Worm (Caenorhabditis elegans) whole organism, late embryonic: Measurements from ENCODE around the gene F42A6.6.
A peak's percentile ranks its signal among the peaks of the same experiment; 100 is the strongest.

Source experiments
- K02D7.2 ChIP-seq: sonication (generic microtip); optimal IDR thresholded peaks from 2 replicates; lab custom pipeline; 2017; ENCODE audit warnings: mild to moderate bottlenecking, missing genetic modification characterization, missing compliant biosample characterization
- T23F11.4 ChIP-seq: fragments of 200-800 bp; sonication (Bioruptor generic); optimal IDR thresholded peaks from 2 replicates; lab custom pipeline; 2018; ENCODE audit warnings: mild to moderate bottlenecking, missing genetic modification characterization, missing compliant biosample characterization
- ahr-1 ChIP-seq: sonication (generic microtip); optimal IDR thresholded peaks from 2 replicates; lab custom pipeline; 2016; ENCODE audit warnings: missing genetic modification characterization, missing compliant biosample characterization
- ama-1 ChIP-seq: fragments of 150-350 bp; optimal IDR thresholded peaks from 2 replicates; lab custom pipeline; 2014
- ceh-14 ChIP-seq: sonication (generic microtip); optimal IDR thresholded peaks from 2 replicates; lab custom pipeline; 2016; ENCODE audit warnings: missing genotype, missing genetic modification characterization, missing compliant biosample characterization
- ceh-30 ChIP-seq: fragments of 150-350 bp; optimal IDR thresholded peaks from 2 replicates; lab custom pipeline; 2014; ENCODE audit warnings: missing biosample characterization, missing genetic modification characterization
- ceh-31 ChIP-seq: sonication (generic microtip); optimal IDR thresholded peaks from 2 replicates; lab custom pipeline; 2016; ENCODE audit warnings: missing genetic modification characterization, missing compliant biosample characterization
- ceh-34 ChIP-seq: sonication (generic microtip); optimal IDR thresholded peaks from 2 replicates; lab custom pipeline; 2016; ENCODE audit warnings: mild to moderate bottlenecking, missing genetic modification characterization, missing compliant biosample characterization
- ceh-45 ChIP-seq: fragments of 200-800 bp; sonication (Bioruptor generic); IDR thresholded peaks from 2 replicates; pipeline ENCODE4 v1.3.6; 2022; ENCODE audit warnings: missing genetic modification reagents, missing genetic modification characterization, missing compliant biosample characterization
- ceh-48 ChIP-seq: sonication (generic microtip); optimal IDR thresholded peaks from 2 replicates; lab custom pipeline; 2016; ENCODE audit warnings: missing genetic modification characterization, inconsistent platforms, missing compliant biosample characterization
- ceh-6 ChIP-seq: fragments of 200-800 bp; sonication (Bioruptor generic); optimal IDR thresholded peaks from 2 replicates; lab custom pipeline; 2018; ENCODE audit warnings: mild to moderate bottlenecking, missing genetic modification characterization, missing compliant biosample characterization
- che-1 ChIP-seq: sonication (generic microtip); optimal IDR thresholded peaks from 2 replicates; lab custom pipeline; 2016; ENCODE audit warnings: mild to moderate bottlenecking, missing genetic modification characterization, missing compliant biosample characterization
- ets-4 ChIP-seq: sonication (generic microtip); optimal IDR thresholded peaks from 2 replicates; lab custom pipeline; 2016; ENCODE audit warnings: missing genetic modification characterization, missing compliant biosample characterization
- eyg-1 ChIP-seq: sonication (generic microtip); optimal IDR thresholded peaks from 2 replicates; lab custom pipeline; 2016; ENCODE audit warnings: missing genotype, missing genetic modification characterization, missing compliant biosample characterization
- fkh-10 ChIP-seq: fragments of 150-350 bp; optimal IDR thresholded peaks from 2 replicates; lab custom pipeline; 2014; ENCODE audit warnings: missing biosample characterization, missing genetic modification reagents, missing genetic modification characterization
- fkh-6 ChIP-seq: sonication (generic microtip); optimal IDR thresholded peaks from 2 replicates; lab custom pipeline; 2016; ENCODE audit warnings: missing genetic modification characterization, missing compliant biosample characterization
- gmeb-2 ChIP-seq: sonication (generic microtip); optimal IDR thresholded peaks from 2 replicates; lab custom pipeline; 2016; ENCODE audit warnings: missing genetic modification characterization, inconsistent platforms, missing compliant biosample characterization
- hlh-13 ChIP-seq: fragments of 200-800 bp; sonication (Bioruptor generic); optimal IDR thresholded peaks from 2 replicates; lab custom pipeline; 2018; ENCODE audit warnings: mild to moderate bottlenecking, missing genetic modification characterization, missing compliant biosample characterization
- hlh-8 ChIP-seq: sonication (generic microtip); optimal IDR thresholded peaks from 2 replicates; lab custom pipeline; 2016; ENCODE audit warnings: missing genotype, missing genetic modification characterization, missing compliant biosample characterization
- lim-6 ChIP-seq: sonication (generic microtip); optimal IDR thresholded peaks from 2 replicates; lab custom pipeline; 2016; ENCODE audit warnings: missing genetic modification characterization, missing compliant biosample characterization
- lin-11 ChIP-seq: fragments of 200-800 bp; sonication (Bioruptor generic); optimal IDR thresholded peaks from 2 replicates; lab custom pipeline; 2018; ENCODE audit warnings: mild to moderate bottlenecking, missing genetic modification characterization, missing compliant biosample characterization
- madf-2 ChIP-seq: sonication (generic microtip); optimal IDR thresholded peaks from 2 replicates; lab custom pipeline; 2017; ENCODE audit warnings: missing genetic modification characterization, missing compliant biosample characterization
- mec-3 ChIP-seq: sonication (generic microtip); optimal IDR thresholded peaks from 2 replicates; lab custom pipeline; 2016; ENCODE audit warnings: borderline replicate concordance, missing genetic modification characterization, missing compliant biosample characterization
- nfya-1 ChIP-seq: sonication (generic microtip); optimal IDR thresholded peaks from 2 replicates; lab custom pipeline; 2017; ENCODE audit warnings: missing genetic modification characterization, mild to moderate bottlenecking, missing compliant biosample characterization, antibody characterized with exemption, moderate library complexity
- nhr-232 ChIP-seq: sonication (generic microtip); optimal IDR thresholded peaks from 2 replicates; lab custom pipeline; 2016; ENCODE audit warnings: missing genetic modification characterization, missing compliant biosample characterization
- npax-4 ChIP-seq: sonication (generic microtip); optimal IDR thresholded peaks from 2 replicates; lab custom pipeline; 2016; ENCODE audit warnings: missing genetic modification characterization, missing compliant biosample characterization
- odd-2 ChIP-seq: sonication (generic microtip); optimal IDR thresholded peaks from 2 replicates; lab custom pipeline; 2017; ENCODE audit warnings: antibody characterized with exemption, mild to moderate bottlenecking, missing genetic modification characterization, missing compliant biosample characterization
- pat-9 ChIP-seq: fragments of 200-800 bp; sonication (Bioruptor generic); optimal IDR thresholded peaks from 2 replicates; lab custom pipeline; 2018; ENCODE audit warnings: mild to moderate bottlenecking, missing genetic modification characterization, moderate library complexity, missing compliant biosample characterization
- pax-1 ChIP-seq: fragments of 150-350 bp; optimal IDR thresholded peaks from 2 replicates; lab custom pipeline; 2014; ENCODE audit warnings: missing biosample characterization, missing genetic modification characterization
- pha-2 ChIP-seq: sonication (generic microtip); optimal IDR thresholded peaks from 2 replicates; lab custom pipeline; 2017; ENCODE audit warnings: mild to moderate bottlenecking, missing genetic modification characterization, missing compliant biosample characterization
- pqm-1 ChIP-seq: sonication (generic microtip); optimal IDR thresholded peaks from 2 replicates; lab custom pipeline; 2016; ENCODE audit warnings: missing genetic modification characterization, missing compliant biosample characterization
- ref-2 ChIP-seq: sonication (generic microtip); optimal IDR thresholded peaks from 2 replicates; lab custom pipeline; 2016; ENCODE audit warnings: missing genetic modification characterization, missing compliant biosample characterization
- rnt-1 ChIP-seq: sonication (generic microtip); optimal IDR thresholded peaks from 2 replicates; lab custom pipeline; 2016; ENCODE audit warnings: missing genetic modification characterization, missing compliant biosample characterization
- sdc-2 ChIP-seq: sonication (generic microtip); optimal IDR thresholded peaks from 2 replicates; lab custom pipeline; 2016; ENCODE audit warnings: missing genotype, missing genetic modification characterization, missing compliant biosample characterization
- sox-2 ChIP-seq: fragments of 200-800 bp; sonication (Bioruptor generic); IDR thresholded peaks from 2 replicates; pipeline ENCODE4 v1.3.6; 2022; ENCODE audit warnings: missing genetic modification reagents, missing genetic modification characterization, missing compliant biosample characterization
- syd-9 ChIP-seq: sonication (generic microtip); optimal IDR thresholded peaks from 2 replicates; lab custom pipeline; 2016; ENCODE audit warnings: mild to moderate bottlenecking, missing genetic modification characterization, moderate library complexity, missing compliant biosample characterization
- tbx-2 ChIP-seq: sonication (generic microtip); optimal IDR thresholded peaks from 2 replicates; lab custom pipeline; 2016; ENCODE audit warnings: missing genetic modification characterization, missing compliant biosample characterization
- unc-3 ChIP-seq, 2 experiments: fragments of 200-800 bp in 1 of 2; sonication (Bioruptor generic) in 1 of 2; sonication (generic microtip) in 1 of 2; conservative IDR thresholded peaks in 1 of 2; optimal IDR thresholded peaks in 1 of 2; 2 replicates each; pipeline versions ENCODE4 v1.3.6 to Lab custom; 2016 to 2022; ENCODE audit warnings: missing compliant biosample characterization in 2 of 2, missing genetic modification characterization in 2 of 2, missing genetic modification reagents in 1 of 2
- unc-42 ChIP-seq: sonication (generic microtip); optimal IDR thresholded peaks from 2 replicates; lab custom pipeline; 2016; ENCODE audit warnings: missing genotype, missing genetic modification characterization, missing compliant biosample characterization
- unc-55 ChIP-seq: sonication (generic microtip); optimal IDR thresholded peaks from 2 replicates; lab custom pipeline; 2017; ENCODE audit warnings: missing biosample characterization, missing genetic modification reagents, missing genetic modification characterization
- zip-5 ChIP-seq: sonication (generic microtip); optimal IDR thresholded peaks from 2 replicates; lab custom pipeline; 2016; ENCODE audit warnings: missing genetic modification characterization, missing compliant biosample characterization

F42A6.6 gene

DNA sequence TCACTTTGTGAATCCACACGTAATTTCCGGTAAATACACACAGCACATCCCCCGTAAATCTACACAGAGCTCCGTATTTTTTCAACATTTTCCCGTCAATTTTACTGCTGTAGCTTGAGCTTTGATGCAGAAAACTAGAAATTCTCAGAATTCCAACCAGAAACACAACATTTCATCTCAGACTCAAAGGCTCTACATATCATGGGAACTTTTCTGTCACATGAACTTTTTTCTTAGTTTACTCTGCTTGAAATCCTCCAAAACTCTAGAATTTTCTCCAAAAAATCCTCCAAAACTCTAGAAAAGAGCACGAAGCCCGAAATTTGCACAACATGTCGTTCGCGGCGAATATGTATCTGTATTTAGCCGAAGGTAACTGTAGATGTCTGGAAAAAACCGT, 26.5 kb upstream of the F42A6.6 start, which contains the start of gene Y55H10A.2:
TSS of gene Y55H10A.2 (plus strand) at position 301 of the 400 bp plus-strand sequence.
- TF ChIP-seq sdc-2 (no peak), ceh-48 (tag; lab: Kevin White, UChicago) (no peak), fkh-10 (GFP tag; lab: Kevin White, UChicago) (no peak), tbx-2 (tag; lab: Kevin White, UChicago) (no peak), che-1 (tag; lab: Kevin White, UChicago) (no peak), hlh-13 (GFP tag; lab: Kevin White, UChicago) (no peak), ama-1 (lab: Kevin White, UChicago) (no peak), fkh-6 (tag; lab: Kevin White, UChicago) (no peak), ceh-6 (no peak), sox-2 (GFP tag; lab: Robert Waterston, UW) (no peak), madf-2 (tag; lab: Kevin White, UChicago) (no peak), pat-9 (tag; lab: Kevin White, UChicago) (no peak)

DNA sequence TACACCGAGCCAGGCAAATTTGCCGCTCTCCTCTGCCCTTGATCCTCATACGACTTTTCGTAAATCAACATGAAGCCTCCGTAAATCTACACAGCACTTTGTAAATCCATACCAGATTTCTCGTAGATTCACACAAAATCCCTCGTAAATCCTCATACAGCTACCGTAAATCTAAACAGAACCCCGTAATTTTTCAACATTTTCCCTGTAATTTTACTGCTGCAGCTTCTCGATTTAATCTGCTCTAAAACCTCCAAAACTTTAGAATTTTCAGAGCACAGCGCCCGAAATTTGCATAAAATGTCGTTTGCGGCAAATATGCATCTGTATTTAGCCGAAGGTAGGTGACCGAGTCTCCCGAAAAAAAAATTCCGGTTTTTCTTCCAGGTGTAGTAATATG, 18.1 kb upstream of the F42A6.6 start, which contains the start of gene F42A6.1:
TSS of gene F42A6.1 (plus strand) at position 301 of the 400 bp plus-strand sequence.
- TF ChIP-seq pha-2 (tag; lab: Kevin White, UChicago): no peak
- TF ChIP-seq odd-2: no peak
- TF ChIP-seq pat-9 (tag; lab: Kevin White, UChicago): no peak
- TF ChIP-seq ceh-6: no peak
- no peak for TF ChIP-seq hlh-8 (tag; lab: Kevin White, UChicago)
- TF ChIP-seq rnt-1 (tag; lab: Kevin White, UChicago): no peak
- no peak for TF ChIP-seq ceh-30 (tag; lab: Kevin White, UChicago)
- no peak for TF ChIP-seq K02D7.2
- TF ChIP-seq ref-2: no peak

DNA sequence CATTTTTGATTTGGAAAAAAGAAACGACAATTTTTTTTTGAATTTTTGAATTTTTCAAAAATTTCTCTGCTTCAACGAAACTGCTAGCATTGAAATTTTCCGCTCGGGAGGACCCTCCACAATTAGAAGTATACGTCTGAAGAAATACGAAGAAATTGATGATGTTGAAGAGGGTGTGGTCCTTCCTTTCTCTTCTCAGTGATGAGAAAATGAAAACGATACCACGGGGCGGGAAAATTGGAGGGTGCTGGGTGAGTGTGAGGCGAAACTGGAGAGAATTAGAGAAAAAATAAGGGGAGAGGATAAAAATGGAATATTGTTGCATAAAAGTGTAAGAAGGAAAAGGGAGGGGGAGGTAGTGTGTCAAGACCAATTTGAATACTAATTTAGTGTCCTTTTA, 15.3 kb upstream of the F42A6.6 start:
- TF ChIP-seq ref-2 (peak; percentile 27), unc-42 (tag; lab: Kevin White, UChicago) (peak; percentile 12), unc-55 (GFP tag; lab: Kevin White, UChicago) (no peak)

DNA sequence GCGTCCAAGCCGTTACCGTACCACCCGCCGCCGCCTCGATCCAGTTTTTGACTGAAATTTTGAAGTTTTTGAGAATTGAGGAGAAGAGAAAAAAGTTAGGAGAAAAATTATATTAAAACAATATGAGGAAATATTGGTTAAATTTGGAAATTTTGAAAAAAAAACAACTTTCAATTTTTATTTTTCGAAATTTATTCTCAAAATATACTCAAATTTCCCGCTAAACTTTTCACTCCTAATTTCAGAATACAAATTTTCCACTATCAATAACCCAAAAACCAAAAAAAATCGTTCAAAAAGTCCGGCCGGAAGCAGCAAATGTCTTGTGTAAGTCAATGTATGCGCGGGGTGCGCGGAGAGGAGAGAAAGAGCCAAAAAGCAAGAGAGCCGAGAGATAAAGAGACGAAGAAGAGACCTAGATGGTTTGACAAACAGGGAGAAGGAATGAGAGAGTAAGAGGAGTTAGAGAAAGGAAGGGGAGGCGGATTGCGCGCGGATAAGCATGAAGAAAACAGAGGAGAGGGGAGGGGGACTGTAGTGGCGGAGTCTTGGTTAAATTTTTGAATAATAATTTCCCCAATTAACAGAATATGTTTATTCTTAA, 13.4 kb upstream of the F42A6.6 start, which contains the start of gene elks-1:
TSS of gene elks-1 (minus strand) at position 51 of the 604 bp plus-strand sequence.
- TF ChIP-seq nfya-1 (peak; percentile 53), npax-4 (tag; lab: Kevin White, UChicago) (no peak), K02D7.2 (no peak), lin-11 (no peak), hlh-13 (GFP tag; lab: Kevin White, UChicago) (no peak), ceh-45 (GFP tag; lab: Robert Waterston, UW) (no peak), gmeb-2 (no peak), lim-6 (tag; lab: Kevin White, UChicago) (no peak), mec-3 (tag; lab: Kevin White, UChicago) (no peak), tbx-2 (tag; lab: Kevin White, UChicago) (peak; percentile 17), ref-2 (peak; percentile 28), ceh-34 (tag; lab: Kevin White, UChicago) (peak; percentile 27), pax-1 (tag; lab: Kevin White, UChicago) (no peak), ahr-1 (tag; lab: Kevin White, UChicago) (no peak), ceh-31 (tag; lab: Kevin White, UChicago) (peak; percentile 11), hlh-8 (tag; lab: Kevin White, UChicago) (no peak), zip-5 (no peak), rnt-1 (tag; lab: Kevin White, UChicago) (no peak)

DNA sequence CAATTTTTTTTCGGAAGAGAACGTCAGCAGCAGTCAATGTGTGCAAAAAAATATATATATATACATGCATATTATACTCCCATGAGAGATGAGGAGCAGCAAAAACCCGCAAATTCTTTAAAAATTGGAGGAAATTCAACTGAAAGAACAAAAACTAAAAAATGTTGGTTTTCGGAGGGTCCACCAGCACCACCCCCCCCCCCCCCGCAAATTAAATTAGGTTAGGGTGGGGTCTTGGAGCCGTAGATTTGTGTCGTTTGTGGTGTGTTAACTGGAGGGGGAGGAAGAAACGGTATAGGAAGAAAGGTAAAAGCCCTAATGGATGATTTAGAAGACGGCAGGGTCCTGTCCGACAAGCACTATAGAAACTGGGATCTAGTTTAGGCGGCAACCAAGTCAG, 11.7 kb upstream of the F42A6.6 start:
- TF ChIP-seq syd-9 (no peak), madf-2 (tag; lab: Kevin White, UChicago) (no peak), eyg-1 (tag; lab: Kevin White, UChicago) (no peak), T23F11.4 (GFP tag; lab: Kevin White, UChicago) (no peak), zip-5 (no peak), ceh-14 (tag; lab: Kevin White, UChicago) (no peak), nfya-1 (no peak), sox-2 (GFP tag; lab: Robert Waterston, UW) (no peak), ceh-6 (no peak), pqm-1 (tag; lab: Kevin White, UChicago) (no peak), ahr-1 (tag; lab: Kevin White, UChicago) (no peak), unc-3 (GFP tag; conservative IDR thresholded peaks at IDR 0.05; lab: Robert Waterston, UW) (no peak), unc-3 (tag; optimal IDR thresholded peaks at IDR 0.05; lab: Kevin White, UChicago) (no peak), ceh-30 (tag; lab: Kevin White, UChicago) (no peak), ets-4 (no peak), fkh-6 (tag; lab: Kevin White, UChicago) (no peak), ceh-45 (GFP tag; lab: Robert Waterston, UW) (no peak), nhr-232 (tag; lab: Kevin White, UChicago) (no peak), mec-3 (tag; lab: Kevin White, UChicago) (no peak)
